Worm (Caenorhabditis elegans) whole organism, young adult: ENCODE data around the gene lact-3.

Experiments
- B0336.3 ChIP-seq: fragments of 200-800 bp; sonication (Bioruptor generic); IDR thresholded peaks from 2 replicates; pipeline ENCODE4 v1.3.6; 2022; ENCODE audit warnings: missing genetic modification characterization, missing compliant biosample characterization
- C06A6.2 ChIP-seq: fragments of 200-800 bp; sonication (Bioruptor generic); conservative IDR thresholded peaks from 2 replicates; pipeline ENCODE4 v1.3.6; 2022; ENCODE audit warnings: missing genetic modification characterization, missing compliant biosample characterization
- D2030.7 ChIP-seq: fragments of 200-800 bp; sonication (Bioruptor generic); IDR thresholded peaks from 2 replicates; pipeline ENCODE4 v1.3.6; 2022; ENCODE audit warnings: missing genetic modification reagents, missing genetic modification characterization, missing compliant biosample characterization
- F57A8.1 ChIP-seq: fragments of 200-800 bp; sonication (Bioruptor generic); optimal IDR thresholded peaks from 2 replicates; lab custom pipeline; 2018; ENCODE audit warnings: mild to moderate bottlenecking, missing genetic modification characterization, moderate library complexity, missing compliant biosample characterization
- Y53G8AR.9 ChIP-seq: fragments of 200-800 bp; sonication (Bioruptor generic); conservative IDR thresholded peaks from 2 replicates; pipeline ENCODE4 v1.3.6; 2022; ENCODE audit warnings: missing genetic modification reagents, missing genetic modification characterization, missing compliant biosample characterization
- Y95B8A.8 ChIP-seq: fragments of 200-800 bp; sonication (Bioruptor generic); IDR thresholded peaks from 2 replicates; pipeline ENCODE4 v1.3.6; 2022; ENCODE audit warnings: missing genetic modification reagents, missing genetic modification characterization, missing compliant biosample characterization
- atf-7 ChIP-seq: sonication (generic microtip); optimal IDR thresholded peaks from 2 replicates; lab custom pipeline; 2017; ENCODE audit warnings: mild to moderate bottlenecking, missing genetic modification characterization, missing compliant biosample characterization
- athp-1 ChIP-seq: sonication (generic microtip); optimal IDR thresholded peaks from 2 replicates; lab custom pipeline; 2017; ENCODE audit warnings: mild to moderate bottlenecking, missing genetic modification characterization, missing compliant biosample characterization
- attf-3 ChIP-seq: fragments of 200-800 bp; sonication (Bioruptor generic); conservative IDR thresholded peaks from 2 replicates; pipeline ENCODE4 v1.3.6; 2022; ENCODE audit warnings: missing genetic modification reagents, missing genetic modification characterization, missing compliant biosample characterization
- ceh-91 ChIP-seq: fragments of 200-800 bp; sonication (Bioruptor generic); IDR thresholded peaks from 2 replicates; pipeline ENCODE4 v1.3.6; 2022; ENCODE audit warnings: missing genetic modification reagents, missing genetic modification characterization, missing compliant biosample characterization
- dox-1 ChIP-seq: fragments of 200-800 bp; sonication (Bioruptor generic); IDR thresholded peaks from 2 replicates; pipeline ENCODE4 v1.3.6; 2022; ENCODE audit warnings: missing genetic modification reagents, missing genetic modification characterization, missing compliant biosample characterization
- dpl-1 ChIP-seq: fragments of 150-350 bp; optimal IDR thresholded peaks from 2 replicates; lab custom pipeline; 2014; ENCODE audit warnings: missing biosample characterization, missing genetic modification reagents, missing genetic modification characterization
- fkh-3 ChIP-seq: sonication (generic microtip); optimal IDR thresholded peaks from 2 replicates; lab custom pipeline; 2016; ENCODE audit warnings: mild to moderate bottlenecking, missing genetic modification characterization, missing compliant biosample characterization
- hrde-1 ChIP-seq: sonication (generic microtip); optimal IDR thresholded peaks from 2 replicates; lab custom pipeline; 2016; ENCODE audit warnings: missing genetic modification characterization, mild to moderate bottlenecking, missing compliant biosample characterization, moderate library complexity, missing genotype, missing genetic modification reagents, borderline replicate concordance
- lin-40 ChIP-seq: sonication (generic microtip); optimal IDR thresholded peaks from 2 replicates; lab custom pipeline; 2016; ENCODE audit warnings: missing genetic modification characterization, mild to moderate bottlenecking, missing compliant biosample characterization, missing genotype, missing genetic modification reagents
- lin-54 ChIP-seq: fragments of 200-800 bp; sonication (Bioruptor generic); optimal IDR thresholded peaks from 2 replicates; lab custom pipeline; 2018; ENCODE audit warnings: mild to moderate bottlenecking, missing genetic modification characterization, missing compliant biosample characterization
- lir-1 ChIP-seq: fragments of 200-800 bp; sonication (Bioruptor generic); conservative IDR thresholded peaks from 2 replicates; pipeline ENCODE4 v1.3.6; 2022; ENCODE audit warnings: missing genetic modification reagents, missing genetic modification characterization, missing compliant biosample characterization
- madf-8 ChIP-seq: fragments of 200-800 bp; sonication (Bioruptor generic); conservative IDR thresholded peaks from 2 replicates; pipeline ENCODE4 v1.3.6; 2022; ENCODE audit warnings: missing genetic modification reagents, missing genetic modification characterization, missing compliant biosample characterization
- nhr-179 ChIP-seq: sonication (generic microtip); optimal IDR thresholded peaks from 2 replicates; lab custom pipeline; 2016; ENCODE audit warnings: mild to moderate bottlenecking, missing genetic modification characterization, missing compliant biosample characterization
- nhr-80 ChIP-seq: sonication (generic microtip); optimal IDR thresholded peaks from 2 replicates; lab custom pipeline; 2016; ENCODE audit warnings: missing genetic modification characterization, missing compliant biosample characterization
- nhr-90 ChIP-seq: sonication (generic microtip); optimal IDR thresholded peaks from 2 replicates; lab custom pipeline; 2016; ENCODE audit warnings: missing genotype, mild to moderate bottlenecking, missing genetic modification characterization, missing compliant biosample characterization
- snpc-1.1 ChIP-seq: sonication (generic microtip); optimal IDR thresholded peaks from 2 replicates; lab custom pipeline; 2017; ENCODE audit warnings: missing genetic modification characterization, mild to moderate bottlenecking, missing compliant biosample characterization, antibody characterized with exemption, moderate library complexity, missing genotype, missing genetic modification reagents; ENCODE audit not compliant: insufficient read depth
- tbp1 ChIP-seq: fragments of 200-800 bp; sonication (Bioruptor generic); optimal IDR thresholded peaks from 2 replicates; lab custom pipeline; 2018; ENCODE audit warnings: mild to moderate bottlenecking, missing genetic modification characterization, missing compliant biosample characterization
- xnd-1 ChIP-seq: sonication (generic microtip); optimal IDR thresholded peaks from 2 replicates; lab custom pipeline; 2016; ENCODE audit warnings: missing genotype, missing genetic modification reagents, missing genetic modification characterization, missing compliant biosample characterization
- zfh-2 ChIP-seq: fragments of 200-800 bp; sonication (Bioruptor generic); conservative IDR thresholded peaks from 2 replicates; pipeline ENCODE4 v1.3.6; 2022; ENCODE audit warnings: missing genetic modification reagents, missing genetic modification characterization, missing compliant biosample characterization
- ztf-25 ChIP-seq: fragments of 200-800 bp; sonication (Bioruptor generic); IDR thresholded peaks from 2 replicates; pipeline ENCODE4 v1.3.6; 2022; ENCODE audit warnings: missing genetic modification reagents, missing genetic modification characterization, missing compliant biosample characterization
- ztf-26 ChIP-seq: sonication (generic microtip); optimal IDR thresholded peaks from 2 replicates; lab custom pipeline; 2017; ENCODE audit warnings: missing genetic modification characterization, missing compliant biosample characterization

Gene lact-3

ce11 chrII:10658576-10659256 lies 1.2 kb upstream of the lact-3 start, which contains the start of the genes snu-13 and rsp-7 (continued):
- no peak for TF ChIP-seq Y95B8A.8 (GFP tag; lab: Robert Waterston, UW)
- no peak for TF ChIP-seq ztf-25
- peak; percentile 68 for TF ChIP-seq lin-54 (GFP tag; lab: Kevin White, UChicago)
- peak; percentile 48; the same call in 1 of the 2 replicates for TF ChIP-seq lir-1 (GFP tag; lab: Robert Waterston, UW)
- TF ChIP-seq snpc-1.1 = no peak

- TF ChIP-seq xnd-1 (no peak), athp-1 (tag; lab: Kevin White, UChicago) (no peak), atf-7 (no peak), D2030.7 (GFP tag; lab: Robert Waterston, UW) (no peak), nhr-80 (tag; lab: Kevin White, UChicago) (peak; percentile 42), F57A8.1 (GFP tag; lab: Kevin White, UChicago) (no peak)
These were observed 1.1 kb downstream of the lact-3 start for ce11 chrII:10656395-10656794.

ce11 chrII:10654435-10654834 lies 3.0 kb downstream of the lact-3 start:
- TF ChIP-seq athp-1 (tag; lab: Kevin White, UChicago) = no peak
- no peak for TF ChIP-seq nhr-90 (tag; lab: Kevin White, UChicago)
- TF ChIP-seq xnd-1 = no peak
- no peak for TF ChIP-seq hrde-1
- TF ChIP-seq lin-40 (tag; lab: Kevin White, UChicago) = no peak
- no peak for TF ChIP-seq C06A6.2 (GFP tag; lab: Robert Waterston, UW)
- no peak for TF ChIP-seq madf-8 (GFP tag; lab: Robert Waterston, UW)
- TF ChIP-seq Y53G8AR.9 = no peak

- peak; percentile 72 for TF ChIP-seq nhr-80 (tag; lab: Kevin White, UChicago)
- no peak for TF ChIP-seq zfh-2 (GFP tag; lab: Robert Waterston, UW)
- no peak for TF ChIP-seq attf-3 (GFP tag; lab: Robert Waterston, UW)
- TF ChIP-seq tbp1 (GFP tag; lab: Kevin White, UChicago) = no peak
- no peak for TF ChIP-seq nhr-179 (tag; lab: Kevin White, UChicago)
- no peak for TF ChIP-seq xnd-1
These were observed 3.9 kb downstream of the lact-3 start for ce11 chrII:10653559-10653958.

- TF ChIP-seq ztf-25 (0 out of 2 replicates have a peak, but pooled peaks have one; percentile 22), ztf-26 (no peak), dpl-1 (GFP tag; lab: Kevin White, UChicago) (no peak), ceh-91 (GFP tag; lab: Robert Waterston, UW) (0 out of 2 replicates have a peak, but pooled peaks have one; percentile 23), B0336.3 (GFP tag; lab: Robert Waterston, UW) (peak; percentile 38; the same call in 1 of the 2 replicates), fkh-3 (tag; lab: Kevin White, UChicago) (no peak), zfh-2 (GFP tag; lab: Robert Waterston, UW) (peak; percentile 50)
These were observed 5.4 kb downstream of the lact-3 start, which contains the start of gene nphp-1 for ce11 chrII:10652112-10652511. nphp-1 (minus strand) TSS chrII:10652256.

- peak; percentile 45 for TF ChIP-seq nhr-80 (tag; lab: Kevin White, UChicago)
- TF ChIP-seq atf-7 = peak; percentile 24
- TF ChIP-seq dox-1 = no peak
These were observed 10.4 kb downstream of the lact-3 start, which contains the start of gene M28.10 for ce11 chrII:10646901-10647566. M28.10 (plus strand) TSS chrII:10647516.
